Worm (Caenorhabditis elegans): ENCODE results near the gene H12I13.1.

DNA sequence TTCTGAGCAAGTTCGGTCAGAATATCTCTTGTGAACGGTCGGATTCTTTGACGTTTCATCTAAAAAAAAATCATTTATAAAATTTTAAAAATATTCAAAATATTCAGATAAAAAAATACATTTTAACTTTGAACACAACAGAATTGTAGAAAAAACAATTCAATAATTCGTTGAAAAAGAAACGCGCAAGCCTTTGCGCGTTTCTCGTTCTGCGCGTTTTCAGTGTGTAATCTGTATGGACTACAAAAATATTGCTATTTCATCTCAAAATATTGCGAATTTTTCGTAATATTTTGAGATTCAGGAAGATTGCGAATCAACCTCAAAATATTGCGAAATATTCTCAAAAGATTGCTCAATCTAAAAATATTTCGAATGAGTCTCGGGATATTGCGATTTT lies 11.0 kb downstream of the H12I13.1 start, which contains the start of gene R12C12.7:
- TF ChIP-seq dao-5 (tag; optimal IDR thresholded peaks at IDR 0.05) (no peak), W03F9.2 (tag; optimal IDR thresholded peaks at IDR 0.05) (no peak)
